Fruit fly (Drosophila melanogaster) whole organism, embryonic: ENCODE data around the gene Mf.

Experiments
- Aef1 ChIP-seq: fragments of 200-800 bp; sonication (Bioruptor generic); IDR thresholded peaks from 3 replicates; pipeline ENCODE4 v1.3.6; 2022; ENCODE audit warnings: missing biosample characterization, missing genetic modification characterization
- Atf-2 ChIP-seq: fragments of 200-800 bp; sonication (Bioruptor generic); optimal IDR thresholded peaks from 2 replicates; lab custom pipeline; 2016; ENCODE audit warnings: missing biosample characterization, missing genetic modification characterization
- BtbVII ChIP-seq: fragments of 200-800 bp; sonication (Bioruptor generic); optimal IDR thresholded peaks from 3 replicates; lab custom pipeline; 2017; ENCODE audit warnings: missing biosample characterization, mild to moderate bottlenecking, missing genetic modification characterization
- CG10209 ChIP-seq: fragments of 200-800 bp; sonication (Bioruptor generic); optimal IDR thresholded peaks from 3 replicates; lab custom pipeline; 2017; ENCODE audit warnings: missing biosample characterization, mild to moderate bottlenecking, missing genetic modification characterization, missing genetic modification reagents
- CG10959 ChIP-seq: fragments of 200-800 bp; sonication (Bioruptor generic); IDR thresholded peaks from 2 replicates; pipeline ENCODE4 v1.3.6; 2022; ENCODE audit warnings: missing biosample characterization, missing genetic modification characterization
- CG11695 ChIP-seq: fragments of 200-800 bp; sonication (Bioruptor generic); IDR thresholded peaks from 3 replicates; pipeline ENCODE4 v1.3.6; 2022; ENCODE audit warnings: missing biosample characterization, missing genetic modification characterization
- CG11696 ChIP-seq: fragments of 200-800 bp; sonication (Bioruptor generic); IDR thresholded peaks from 2 replicates; pipeline ENCODE4 v1.3.6; 2022; ENCODE audit warnings: missing biosample characterization, missing genetic modification characterization
- CG12769 ChIP-seq: fragments of 200-800 bp; sonication (Bioruptor generic); optimal IDR thresholded peaks from 2 replicates; lab custom pipeline; 2019; ENCODE audit warnings: missing biosample characterization, mild to moderate bottlenecking, missing genetic modification characterization, moderate library complexity
- CG15011 ChIP-seq: fragments of 200-800 bp; sonication (Bioruptor generic); optimal IDR thresholded peaks from 3 replicates; lab custom pipeline; 2018; ENCODE audit warnings: missing biosample characterization, mild to moderate bottlenecking, missing genetic modification characterization
- CG15514 ChIP-seq: fragments of 200-800 bp; sonication (Bioruptor generic); optimal IDR thresholded peaks from 3 replicates; lab custom pipeline; 2017; ENCODE audit warnings: missing biosample characterization, missing genetic modification characterization, mild to moderate bottlenecking, moderate library complexity, missing genetic modification reagents
- CG3065 ChIP-seq: fragments of 200-800 bp; sonication (Bioruptor generic); optimal IDR thresholded peaks from 2 replicates; lab custom pipeline; 2016; ENCODE audit warnings: missing biosample characterization, missing genetic modification characterization
- CG33213 ChIP-seq: fragments of 200-800 bp; sonication (Bioruptor generic); optimal IDR thresholded peaks from 3 replicates; lab custom pipeline; 2016; ENCODE audit warnings: missing biosample characterization, missing genetic modification characterization
- CG4328 ChIP-seq: fragments of 200-800 bp; sonication (Bioruptor generic); optimal IDR thresholded peaks from 3 replicates; lab custom pipeline; 2017; ENCODE audit warnings: missing biosample characterization, missing genetic modification reagents, missing genetic modification characterization
- CG4707 ChIP-seq: fragments of 200-800 bp; sonication (Bioruptor generic); optimal IDR thresholded peaks from 2 replicates; lab custom pipeline; 2018; ENCODE audit warnings: missing biosample characterization, mild to moderate bottlenecking, missing genetic modification characterization, moderate library complexity
- CG8290 ChIP-seq, 3 experiments: fragments of 200-800 bp; sonication (Bioruptor generic); optimal IDR thresholded peaks; 2 replicates each; lab custom pipeline; 2016 to 2019; ENCODE audit warnings: missing biosample characterization in 3 of 3, missing genetic modification characterization in 3 of 3, mild to moderate bottlenecking in 2 of 3, moderate library complexity in 1 of 3
- CG8924 ChIP-seq: fragments of 200-800 bp; optimal IDR thresholded peaks from 3 replicates; lab custom pipeline; 2019; ENCODE audit warnings: missing biosample characterization, mild to moderate bottlenecking, missing genetic modification characterization, moderate library complexity
- CHES-1-like ChIP-seq: fragments of 200-800 bp; sonication (Bioruptor generic); optimal IDR thresholded peaks from 2 replicates; lab custom pipeline; 2016; ENCODE audit warnings: missing biosample characterization, missing genetic modification characterization
- Dip2 ChIP-seq: fragments of 200-800 bp; sonication (Bioruptor generic); IDR thresholded peaks from 2 replicates; pipeline ENCODE4 v1.3.6; 2022; ENCODE audit warnings: missing biosample characterization, missing genetic modification characterization
- H15 ChIP-seq: fragments of 200-800 bp; sonication (Bioruptor generic); IDR thresholded peaks from 3 replicates; pipeline ENCODE4 v1.3.6; 2022; ENCODE audit warnings: missing biosample characterization, missing genetic modification characterization
- Lpt ChIP-seq: fragments of >200 bp; optimal IDR thresholded peaks from 2 replicates; lab custom pipeline; 2018; ENCODE audit warnings: missing biosample characterization, missing genetic modification characterization
- Meics ChIP-seq: fragments of 200-800 bp; sonication (Bioruptor generic); optimal IDR thresholded peaks from 2 replicates; lab custom pipeline; 2017; ENCODE audit warnings: missing biosample characterization, mild to moderate bottlenecking, missing genetic modification characterization
- NC2α ChIP-seq: fragments of 200-800 bp; sonication (Bioruptor generic); optimal IDR thresholded peaks from 2 replicates; lab custom pipeline; 2016; ENCODE audit warnings: missing biosample characterization, missing genetic modification characterization
- Nf-YB ChIP-seq: fragments of 200-800 bp; sonication (Bioruptor generic); optimal IDR thresholded peaks from 3 replicates; lab custom pipeline; 2019; ENCODE audit warnings: missing biosample characterization, mild to moderate bottlenecking, missing genetic modification characterization, moderate library complexity
- Oaz ChIP-seq: fragments of 200-800 bp; sonication (Bioruptor generic); IDR thresholded peaks from 2 replicates; pipeline ENCODE4 v1.3.6; 2022; ENCODE audit warnings: missing biosample characterization, missing genetic modification characterization
- Stat92E ChIP-seq, 3 experiments: fragments of >200 bp in 2 of 3; fragments of 200-800 bp in 1 of 3; sonication (Bioruptor generic) in 1 of 3; optimal IDR thresholded peaks; 2 replicates each; lab custom pipeline; 2017 to 2019; ENCODE audit warnings: missing biosample characterization in 3 of 3, missing genetic modification characterization in 3 of 3, mild to moderate bottlenecking in 1 of 3, moderate library complexity in 1 of 3
- al ChIP-seq: fragments of 200-800 bp; sonication (Bioruptor generic); IDR thresholded peaks from 2 replicates; pipeline ENCODE4 v1.3.6; 2022; ENCODE audit warnings: missing biosample characterization, missing genetic modification characterization
- ara ChIP-seq: fragments of 200-800 bp; sonication (Bioruptor generic); IDR thresholded peaks from 2 replicates; pipeline ENCODE4 v1.3.6; 2022; ENCODE audit warnings: missing biosample characterization, missing genetic modification characterization
- ase ChIP-seq: fragments of 200-800 bp; sonication (Bioruptor generic); IDR thresholded peaks from 3 replicates; pipeline ENCODE4 v1.3.6; 2022; ENCODE audit warnings: missing biosample characterization, missing genetic modification characterization
- bbx ChIP-seq: fragments of 200-800 bp; sonication (Bioruptor generic); IDR thresholded peaks from 2 replicates; pipeline ENCODE4 v1.3.6; 2022; ENCODE audit warnings: missing biosample characterization, missing genetic modification characterization; ENCODE audit not compliant: partially characterized antibody
- btn ChIP-seq: fragments of 200-800 bp; sonication (Bioruptor generic); optimal IDR thresholded peaks from 2 replicates; lab custom pipeline; 2016; ENCODE audit warnings: missing biosample characterization, missing genetic modification characterization
- caup ChIP-seq: fragments of 200-800 bp; sonication (Bioruptor generic); optimal IDR thresholded peaks from 3 replicates; lab custom pipeline; 2017; ENCODE audit warnings: missing biosample characterization, mild to moderate bottlenecking, missing genetic modification characterization, moderate library complexity; ENCODE audit not compliant: severe bottlenecking
- chm ChIP-seq: fragments of 200-800 bp; sonication (Bioruptor generic); IDR thresholded peaks from 2 replicates; pipeline ENCODE4 v1.3.6; 2022; ENCODE audit warnings: missing biosample characterization, missing genetic modification characterization
- crp ChIP-seq, 2 experiments: fragments of 200-800 bp; sonication (Bioruptor generic); optimal IDR thresholded peaks; 2 replicates in 1 of 2; 3 replicates in 1 of 2; lab custom pipeline; 2017; ENCODE audit warnings: missing biosample characterization in 2 of 2, missing genetic modification characterization in 2 of 2, mild to moderate bottlenecking in 1 of 2, moderate library complexity in 1 of 2
- esg ChIP-seq: fragments of 200-800 bp; sonication (Bioruptor generic); conservative IDR thresholded peaks from 2 replicates; pipeline ENCODE4 v1.3.6; 2022; ENCODE audit warnings: missing biosample characterization, missing genetic modification characterization
- fd3F ChIP-seq: fragments of 200-800 bp; sonication (Bioruptor generic); optimal IDR thresholded peaks from 2 replicates; lab custom pipeline; 2018; ENCODE audit warnings: missing biosample characterization, mild to moderate bottlenecking, missing genetic modification characterization, moderate library complexity
- gro ChIP-seq: fragments of 200-800 bp; sonication (Bioruptor generic); optimal IDR thresholded peaks from 2 replicates; lab custom pipeline; 2016; ENCODE audit warnings: missing biosample characterization, missing genetic modification characterization
- gt ChIP-seq: fragments of 200-800 bp; sonication (Bioruptor generic); IDR thresholded peaks from 2 replicates; pipeline ENCODE4 v1.3.6; 2022; ENCODE audit warnings: missing biosample characterization, missing genetic modification characterization
- kah ChIP-seq: fragments of 200-800 bp; sonication (Bioruptor generic); optimal IDR thresholded peaks from 2 replicates; lab custom pipeline; 2018; ENCODE audit warnings: missing biosample characterization, mild to moderate bottlenecking, missing genetic modification characterization
- knrl ChIP-seq: fragments of 200-800 bp; sonication (Bioruptor generic); IDR thresholded peaks from 3 replicates; pipeline ENCODE4 v1.3.6; 2022; ENCODE audit warnings: missing biosample characterization, missing genetic modification characterization; ENCODE audit not compliant: partially characterized antibody
- lola ChIP-seq, 3 experiments: fragments of >200 bp in 2 of 3; fragments of 200-800 bp in 1 of 3; sonication (Bioruptor generic) in 1 of 3; optimal IDR thresholded peaks; 2 replicates each; lab custom pipeline; 2017 to 2019; ENCODE audit warnings: missing biosample characterization in 3 of 3, missing genetic modification characterization in 3 of 3, mild to moderate bottlenecking in 1 of 3, moderate library complexity in 1 of 3
- nau ChIP-seq: fragments of 200-800 bp; sonication (Bioruptor generic); optimal IDR thresholded peaks from 3 replicates; lab custom pipeline; 2017; ENCODE audit warnings: missing biosample characterization, mild to moderate bottlenecking, missing genetic modification characterization, missing genetic modification reagents
- sim ChIP-seq: fragments of 200-800 bp; sonication (Bioruptor generic); IDR thresholded peaks from 2 replicates; pipeline ENCODE4 v1.3.6; 2022; ENCODE audit warnings: missing biosample characterization, missing genetic modification characterization
- sisA ChIP-seq: fragments of 200-800 bp; sonication (Bioruptor generic); IDR thresholded peaks from 2 replicates; pipeline ENCODE4 v1.3.6; 2022; ENCODE audit warnings: missing biosample characterization, missing genetic modification characterization
- sug ChIP-seq: fragments of 200-800 bp; optimal IDR thresholded peaks from 2 replicates; lab custom pipeline; 2019; ENCODE audit warnings: missing biosample characterization, mild to moderate bottlenecking, missing genetic modification characterization, moderate library complexity
- tap ChIP-seq: fragments of 200-800 bp; optimal IDR thresholded peaks from 3 replicates; lab custom pipeline; 2019; ENCODE audit warnings: missing biosample characterization, mild to moderate bottlenecking, missing genetic modification characterization, moderate library complexity
- trem ChIP-seq: fragments of 200-800 bp; optimal IDR thresholded peaks from 3 replicates; lab custom pipeline; 2019; ENCODE audit warnings: missing biosample characterization, mild to moderate bottlenecking, missing genetic modification characterization, moderate library complexity
- ttk ChIP-seq: fragments of 200-800 bp; sonication (Bioruptor generic); IDR thresholded peaks from 2 replicates; pipeline ENCODE4 v2.1.2; 2022; ENCODE audit warnings: missing biosample characterization, missing genetic modification characterization
- zfh1 ChIP-seq: fragments of 200-800 bp; sonication (Bioruptor generic); IDR thresholded peaks from 3 replicates; pipeline ENCODE4 v1.3.6; 2022; ENCODE audit warnings: missing biosample characterization, missing genetic modification characterization

Mf gene

DNA sequence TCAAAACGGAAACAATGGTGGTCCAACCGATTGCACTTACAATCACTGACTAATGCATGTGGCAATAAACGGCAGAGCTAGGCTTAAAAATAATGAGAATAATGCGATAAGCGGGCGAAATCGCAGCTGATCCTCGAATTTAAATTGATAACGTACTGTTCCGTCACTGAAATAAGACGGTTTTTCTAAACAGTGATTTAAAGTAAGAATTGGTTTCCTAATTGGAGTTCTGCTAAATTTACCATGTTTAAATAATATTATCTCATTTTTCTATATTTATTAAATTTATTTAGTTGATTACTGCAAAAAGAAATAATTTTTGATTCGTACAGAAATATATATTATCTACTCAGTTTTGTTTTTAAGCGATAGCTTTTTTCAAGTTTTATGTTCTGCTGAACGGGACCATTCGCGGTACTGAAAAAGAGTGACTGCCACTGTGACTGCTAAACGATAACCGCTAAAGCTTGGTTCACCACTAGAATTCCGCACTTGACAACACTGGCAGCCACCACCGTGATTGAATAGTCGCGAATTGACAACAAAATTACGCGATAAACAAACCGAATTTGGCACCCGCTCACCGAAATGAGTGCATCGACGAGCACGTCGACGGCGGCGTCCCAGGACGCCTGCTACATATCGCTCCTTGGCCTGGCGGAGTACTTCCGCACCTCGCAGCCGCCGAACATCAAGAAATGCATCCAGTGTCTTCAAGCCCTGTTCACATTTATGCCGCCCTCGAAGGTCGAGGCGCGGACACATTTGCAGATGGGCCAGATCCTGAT, 27.6 kb upstream of the Mf start, which contains the start of the genes Spn88Eb and Mau2 (continued):
- TF ChIP-seq sug (tag; lab: Kevin White, UChicago) (peak; percentile 80), Stat92E (GFP tag; optimal IDR thresholded peaks at IDR 0.05; lab: Kevin White, UChicago) (no peak), nau (GFP tag; lab: Kevin White, UChicago) (no peak), chm (GFP tag; lab: Robert Waterston, UW) (peak; percentile 52; the same call in 1 of the 2 replicates), CG8924 (tag; lab: Kevin White, UChicago) (peak; percentile 46), ase (GFP tag; lab: Robert Waterston, UW) (peak; percentile 42; the same call in 1 of the 3 replicates), crp (GFP tag; optimal IDR thresholded peaks at IDR 0.05; lab: Kevin White, UChicago) (peak in 1 of 2 experiments; percentile 48), tap (no peak), CG4328 (GFP tag; lab: Kevin White, UChicago) (peak; percentile 43), NC2α (GFP tag; lab: Kevin White, UChicago) (no peak), CG10209 (GFP tag; lab: Kevin White, UChicago) (peak; percentile 40), Oaz (GFP tag; lab: Robert Waterston, UW) (peak; percentile 35; the same call in 1 of the 2 replicates), al (GFP tag; lab: Robert Waterston, UW) (peak; percentile 70), caup (peak; percentile 67), CG15514 (GFP tag; lab: Kevin White, UChicago) (peak; percentile 60), Dip2 (GFP tag; lab: Robert Waterston, UW) (no peak), ara (GFP tag; lab: Robert Waterston, UW) (peak; percentile 43; the same call in 1 of the 2 replicates), Meics (GFP tag; lab: Kevin White, UChicago) (peak; percentile 64), CG8290 (GFP tag; optimal IDR thresholded peaks at IDR 0.05; lab: Kevin White, UChicago) (peak; percentile 55), CG8290 (tag; optimal IDR thresholded peaks at IDR 0.05; lab: Kevin White, UChicago) (peak in 1 of 2 experiments; percentile 53), CHES-1-like (GFP tag; lab: Kevin White, UChicago) (peak; percentile 78), CG33213 (GFP tag; lab: Kevin White, UChicago) (no peak), gt (GFP tag; lab: Robert Waterston, UW) (no peak), esg (GFP tag; lab: Robert Waterston, UW) (0 out of 2 replicates have a peak, but pooled peaks have one; percentile 16), sim (GFP tag; lab: Robert Waterston, UW) (no peak), CG3065 (GFP tag; lab: Kevin White, UChicago) (no peak), CG12769 (tag; lab: Kevin White, UChicago) (no peak), lola (GFP tag; optimal IDR thresholded peaks at IDR 0.05; lab: Kevin White, UChicago) (peak in 1 of 3 experiments; percentile 32), ttk (GFP tag; lab: Robert Waterston, UW) (peak; percentile 68), CG11696 (GFP tag; lab: Robert Waterston, UW) (no peak), gro (GFP tag; lab: Kevin White, UChicago) (peak; percentile 78), CG4707 (no peak), kah (GFP tag; lab: Kevin White, UChicago) (peak; percentile 4), bbx (GFP tag; lab: Robert Waterston, UW) (peak; percentile 59; the same call in 1 of the 2 replicates), Nf-YB (GFP tag; lab: Kevin White, UChicago) (no peak), zfh1 (GFP tag; lab: Robert Waterston, UW) (peak; percentile 76), CG10959 (GFP tag; lab: Robert Waterston, UW) (no peak), sisA (GFP tag; lab: Robert Waterston, UW) (peak; percentile 62), btn (GFP tag; lab: Kevin White, UChicago) (no peak), CG15011 (GFP tag; lab: Kevin White, UChicago) (no peak), Aef1 (GFP tag; lab: Robert Waterston, UW) (peak; percentile 69), H15 (GFP tag; lab: Robert Waterston, UW) (peak; percentile 61; the same call in 2 of the 3 replicates), knrl (GFP tag; lab: Robert Waterston, UW) (peak; percentile 82), Atf-2 (GFP tag; lab: Kevin White, UChicago) (no peak), trem (tag; lab: Kevin White, UChicago) (peak; percentile 49), BtbVII (GFP tag; lab: Kevin White, UChicago) (no peak), Lpt (GFP tag; lab: Kevin White, UChicago) (no peak), fd3F (GFP tag; lab: Kevin White, UChicago) (peak; percentile 34), CG11695 (GFP tag; lab: Robert Waterston, UW) (no peak; the same call in 2 of the 3 replicates)
